Worm (Caenorhabditis elegans) whole organism, young adult: ENCODE data around the gene tab-1.

Source experiments
- B0019.2 ChIP-seq: fragments of 200-800 bp; sonication (Bioruptor generic); conservative IDR thresholded peaks from 2 replicates; pipeline ENCODE4 v1.3.6; 2022; ENCODE audit warnings: missing genetic modification reagents, missing genetic modification characterization, missing compliant biosample characterization
- B0035.1 ChIP-seq: sonication (generic microtip); optimal IDR thresholded peaks from 2 replicates; lab custom pipeline; 2016; ENCODE audit warnings: missing genetic modification characterization, mild to moderate bottlenecking, missing compliant biosample characterization, missing genotype, missing genetic modification reagents
- B0336.3 ChIP-seq: fragments of 200-800 bp; sonication (Bioruptor generic); IDR thresholded peaks from 2 replicates; pipeline ENCODE4 v1.3.6; 2022; ENCODE audit warnings: missing genetic modification characterization, missing compliant biosample characterization
- C17E4.6 ChIP-seq: fragments of 200-800 bp; sonication (Bioruptor generic); IDR thresholded peaks from 2 replicates; pipeline ENCODE4 v1.3.6; 2022; ENCODE audit warnings: missing genetic modification reagents, missing genetic modification characterization, missing compliant biosample characterization
- F49E8.2 ChIP-seq: sonication (generic microtip); optimal IDR thresholded peaks from 3 replicates; lab custom pipeline; 2017; ENCODE audit warnings: missing genetic modification characterization, mild to moderate bottlenecking, missing compliant biosample characterization, antibody characterized with exemption, moderate library complexity; ENCODE audit not compliant: insufficient read depth
- K12H6.12 ChIP-seq: fragments of 200-800 bp; sonication (Bioruptor generic); optimal IDR thresholded peaks from 2 replicates; lab custom pipeline; 2018; ENCODE audit warnings: mild to moderate bottlenecking, missing genetic modification characterization, missing compliant biosample characterization
- Y67H2A.10 ChIP-seq: fragments of 200-800 bp; sonication (Bioruptor generic); conservative IDR thresholded peaks from 2 replicates; pipeline ENCODE4 v1.3.6; 2022; ENCODE audit warnings: missing genetic modification reagents, missing genetic modification characterization, missing compliant biosample characterization
- atf-7 ChIP-seq: sonication (generic microtip); optimal IDR thresholded peaks from 2 replicates; lab custom pipeline; 2017; ENCODE audit warnings: mild to moderate bottlenecking, missing genetic modification characterization, missing compliant biosample characterization
- cebp-1 ChIP-seq, 2 experiments: fragments of 200-800 bp in 1 of 2; sonication (Bioruptor generic) in 1 of 2; sonication (generic microtip) in 1 of 2; IDR thresholded peaks in 1 of 2; optimal IDR thresholded peaks in 1 of 2; 2 replicates each; pipeline versions ENCODE4 v1.3.6 to Lab custom; 2017 to 2022; ENCODE audit warnings: missing compliant biosample characterization in 2 of 2, missing genetic modification characterization in 2 of 2, mild to moderate bottlenecking in 1 of 2, missing genetic modification reagents in 1 of 2, moderate library complexity in 1 of 2
- ceh-79 ChIP-seq: sonication (generic microtip); optimal IDR thresholded peaks from 2 replicates; lab custom pipeline; 2017; ENCODE audit warnings: mild to moderate bottlenecking, missing genetic modification characterization, missing compliant biosample characterization
- chd-7 ChIP-seq: sonication (generic microtip); optimal IDR thresholded peaks from 2 replicates; lab custom pipeline; 2016; ENCODE audit warnings: mild to moderate bottlenecking, missing genetic modification characterization, moderate library complexity, missing compliant biosample characterization
- egrh-3 ChIP-seq: fragments of 200-800 bp; sonication (Bioruptor generic); IDR thresholded peaks from 2 replicates; pipeline ENCODE4 v1.3.6; 2022; ENCODE audit warnings: missing genetic modification reagents, missing genetic modification characterization, missing compliant biosample characterization
- ets-4 ChIP-seq: fragments of 200-800 bp; sonication (Bioruptor generic); optimal IDR thresholded peaks from 2 replicates; lab custom pipeline; 2018; ENCODE audit warnings: mild to moderate bottlenecking, missing genetic modification characterization, missing compliant biosample characterization
- hmg-1.2 ChIP-seq: fragments of 200-800 bp; sonication (Bioruptor generic); IDR thresholded peaks from 2 replicates; pipeline ENCODE4 v1.3.6; 2022; ENCODE audit warnings: missing genetic modification reagents, missing genetic modification characterization, missing compliant biosample characterization
- hrde-1 ChIP-seq: sonication (generic microtip); optimal IDR thresholded peaks from 2 replicates; lab custom pipeline; 2016; ENCODE audit warnings: missing genetic modification characterization, mild to moderate bottlenecking, missing compliant biosample characterization, moderate library complexity, missing genotype, missing genetic modification reagents, borderline replicate concordance
- let-607 ChIP-seq, 2 experiments: fragments of 200-800 bp in 1 of 2; sonication (Bioruptor generic) in 1 of 2; sonication (generic microtip) in 1 of 2; optimal IDR thresholded peaks; 2 replicates each; lab custom pipeline; 2016 to 2018; ENCODE audit warnings: mild to moderate bottlenecking in 2 of 2, missing compliant biosample characterization in 2 of 2, missing genetic modification characterization in 2 of 2, moderate library complexity in 2 of 2, missing genotype in 1 of 2
- lin-26 ChIP-seq: fragments of 200-800 bp; sonication (Bioruptor generic); IDR thresholded peaks from 2 replicates; pipeline ENCODE4 v1.3.6; 2022; ENCODE audit warnings: missing genetic modification reagents, missing genetic modification characterization, missing compliant biosample characterization
- lin-40 ChIP-seq: sonication (generic microtip); optimal IDR thresholded peaks from 2 replicates; lab custom pipeline; 2016; ENCODE audit warnings: missing genetic modification characterization, mild to moderate bottlenecking, missing compliant biosample characterization, missing genotype, missing genetic modification reagents
- lir-1 ChIP-seq: fragments of 200-800 bp; sonication (Bioruptor generic); conservative IDR thresholded peaks from 2 replicates; pipeline ENCODE4 v1.3.6; 2022; ENCODE audit warnings: missing genetic modification reagents, missing genetic modification characterization, missing compliant biosample characterization
- lsl-1 ChIP-seq: fragments of 200-800 bp; sonication (Bioruptor generic); optimal IDR thresholded peaks from 2 replicates; lab custom pipeline; 2018; ENCODE audit warnings: mild to moderate bottlenecking, missing genetic modification characterization, moderate library complexity, missing compliant biosample characterization
- madf-10 ChIP-seq: sonication (generic microtip); optimal IDR thresholded peaks from 2 replicates; lab custom pipeline; 2016; ENCODE audit warnings: mild to moderate bottlenecking, missing genetic modification characterization, missing compliant biosample characterization
- nfya-1 ChIP-seq: sonication (generic microtip); optimal IDR thresholded peaks from 2 replicates; lab custom pipeline; 2017; ENCODE audit warnings: antibody characterized with exemption, missing compliant biosample characterization, missing genetic modification characterization, borderline replicate concordance; ENCODE audit not compliant: insufficient read depth
- nfyb-1 ChIP-seq: fragments of 200-800 bp; sonication (Bioruptor generic); IDR thresholded peaks from 2 replicates; pipeline ENCODE4 v1.3.6; 2022; ENCODE audit warnings: missing genetic modification reagents, missing genetic modification characterization, missing compliant biosample characterization
- nhr-27 ChIP-seq: fragments of 200-800 bp; sonication (Bioruptor generic); optimal IDR thresholded peaks from 2 replicates; lab custom pipeline; 2018; ENCODE audit warnings: mild to moderate bottlenecking, missing genetic modification characterization, moderate library complexity, missing compliant biosample characterization
- nhr-80 ChIP-seq: sonication (generic microtip); optimal IDR thresholded peaks from 2 replicates; lab custom pipeline; 2016; ENCODE audit warnings: missing genetic modification characterization, missing compliant biosample characterization
- snpc-1.1 ChIP-seq: sonication (generic microtip); optimal IDR thresholded peaks from 2 replicates; lab custom pipeline; 2017; ENCODE audit warnings: missing genetic modification characterization, mild to moderate bottlenecking, missing compliant biosample characterization, antibody characterized with exemption, moderate library complexity, missing genotype, missing genetic modification reagents; ENCODE audit not compliant: insufficient read depth
- snpc-4 ChIP-seq, 5 experiments: fragments of 150-350 bp in 1 of 5; sonication (generic microtip) in 4 of 5; optimal IDR thresholded peaks; 2 replicates each; lab custom pipeline; 2014 to 2018; ENCODE audit warnings: missing genetic modification characterization in 5 of 5, missing biosample characterization in 3 of 5, antibody characterized with exemption in 2 of 5, mild to moderate bottlenecking in 2 of 5, missing compliant biosample characterization in 2 of 5, missing genotype in 2 of 5, moderate library complexity in 2 of 5, missing genetic modification reagents in 1 of 5
- unc-62 ChIP-seq: fragments of 150-350 bp; optimal IDR thresholded peaks from 2 replicates; lab custom pipeline; 2014; ENCODE audit warnings: missing biosample characterization, missing genetic modification reagents, missing genetic modification characterization
- zim-3 ChIP-seq: sonication (generic microtip); optimal IDR thresholded peaks from 2 replicates; lab custom pipeline; 2017; ENCODE audit warnings: mild to moderate bottlenecking, missing genetic modification characterization, moderate library complexity, missing compliant biosample characterization
- ztf-22 ChIP-seq: fragments of 200-800 bp; sonication (Bioruptor generic); optimal IDR thresholded peaks from 2 replicates; lab custom pipeline; 2018; ENCODE audit warnings: mild to moderate bottlenecking, missing genetic modification characterization, moderate library complexity, missing compliant biosample characterization
- ztf-28 ChIP-seq: fragments of 200-800 bp; sonication (Bioruptor generic); IDR thresholded peaks from 2 replicates; pipeline ENCODE4 v1.3.6; 2022; ENCODE audit warnings: missing genetic modification reagents, missing genetic modification characterization, missing compliant biosample characterization

tab-1 gene

ce11 chrII:6820278-6820971 is 17.3 kb downstream of the tab-1 start:
- TF ChIP-seq lin-26 (GFP tag; lab: Robert Waterston, UW) = 0 out of 2 replicates have a peak, but pooled peaks have one; percentile 25
- no peak for TF ChIP-seq B0035.1 (tag; lab: Kevin White, UChicago)

ce11 chrII:6821118-6821517 is 18.0 kb downstream of the tab-1 start:
- TF ChIP-seq lin-26 (GFP tag; lab: Robert Waterston, UW) (no peak), ceh-79 (no peak), B0336.3 (GFP tag; lab: Robert Waterston, UW) (no peak)

ce11 chrII:6821832-6822231 is 18.7 kb downstream of the tab-1 start:
- TF ChIP-seq ztf-28 (GFP tag; lab: Robert Waterston, UW) = no peak
- no peak for TF ChIP-seq egrh-3 (GFP tag; lab: Robert Waterston, UW)
- no peak for TF ChIP-seq lsl-1
- no peak for TF ChIP-seq hrde-1 (tag; lab: Kevin White, UChicago)
- TF ChIP-seq nhr-27 = no peak
- TF ChIP-seq snpc-1.1 (tag; lab: Kevin White, UChicago) = no peak
- no peak for TF ChIP-seq B0019.2 (GFP tag; lab: Robert Waterston, UW)
- TF ChIP-seq zim-3 (tag; lab: Kevin White, UChicago) = no peak
- no peak for TF ChIP-seq nfyb-1 (GFP tag; lab: Robert Waterston, UW)
- TF ChIP-seq lir-1 = no peak
- TF ChIP-seq hmg-1.2 = no peak
- no peak for TF ChIP-seq nfya-1 (tag; lab: Kevin White, UChicago)
- no peak for TF ChIP-seq C17E4.6

ce11 chrII:6822347-6822746 is 19.2 kb downstream of the tab-1 start:
- TF ChIP-seq ets-4 (GFP tag; lab: Kevin White, UChicago) (peak; percentile 16), atf-7 (tag; lab: Kevin White, UChicago) (peak; percentile 28), unc-62 (GFP tag; lab: Kevin White, UChicago) (no peak), nhr-80 (peak; percentile 77), cebp-1 (GFP tag; IDR thresholded peaks at IDR 0.05; lab: Robert Waterston, UW) (no peak), cebp-1 (tag; optimal IDR thresholded peaks at IDR 0.05; lab: Kevin White, UChicago) (peak; percentile 45), ztf-22 (GFP tag; lab: Kevin White, UChicago) (peak; percentile 2), let-607 (tag; optimal IDR thresholded peaks at IDR 0.05; lab: Kevin White, UChicago) (peak in 1 of 2 experiments; percentile 5), chd-7 (peak; percentile 54), lin-40 (tag; lab: Kevin White, UChicago) (peak; percentile 38), snpc-1.1 (tag; lab: Kevin White, UChicago) (no peak)

- no peak for TF ChIP-seq snpc-1.1 (tag; lab: Kevin White, UChicago)
- TF ChIP-seq F49E8.2 (tag; lab: Kevin White, UChicago) = no peak
- no peak for TF ChIP-seq ztf-28 (GFP tag; lab: Robert Waterston, UW)
- TF ChIP-seq ets-4 (GFP tag; lab: Kevin White, UChicago) = no peak
- no peak for TF ChIP-seq snpc-4 (GFP tag; optimal IDR thresholded peaks at IDR 0.05; lab: Kevin White, UChicago)
- TF ChIP-seq snpc-4 (tag; optimal IDR thresholded peaks at IDR 0.05; lab: Kevin White, UChicago) = no peak
- TF ChIP-seq madf-10 (tag; lab: Kevin White, UChicago) = no peak
- no peak for TF ChIP-seq Y67H2A.10 (GFP tag; lab: Robert Waterston, UW)
- TF ChIP-seq K12H6.12 (tag; lab: Kevin White, UChicago) = peak; percentile 3
- TF ChIP-seq nhr-80 = peak; percentile 3
Measured at ce11 chrII:6823233-6823632, 20.1 kb downstream of the tab-1 start.
